Fruit fly (Drosophila melanogaster): ENCODE measurements around the gene trc.

trc gene

dm6 chr3L:19845047-19845906, 11.2 kb upstream of the trc start, which contains the start of gene Papss (continued):
- TF ChIP-seq run (tag; optimal IDR thresholded peaks at IDR 0.05) (no peak), Deaf1 (tag; optimal IDR thresholded peaks at IDR 0.05) (no peak), bbx (GFP tag; IDR thresholded peaks at IDR 0.05; ENCODE audit: partially characterized antibody) (peak; percentile 88), CG7556 (GFP tag; optimal IDR thresholded peaks at IDR 0.05) (peak; percentile 36), ash1 (GFP tag; optimal IDR thresholded peaks at IDR 0.05) (peak; percentile 47), PHDP (tag; optimal IDR thresholded peaks at IDR 0.05) (peak; percentile 25), Myb (GFP tag; optimal IDR thresholded peaks at IDR 0.05) (no peak), schlank (tag; optimal IDR thresholded peaks at IDR 0.05) (peak; percentile 73), nmo (GFP tag; optimal IDR thresholded peaks at IDR 0.05) (peak; percentile 41), CG12104 (GFP tag; optimal IDR thresholded peaks at IDR 0.05) (peak; percentile 9), slp2 (GFP tag; optimal IDR thresholded peaks at IDR 0.05) (no peak), trh (GFP tag; optimal IDR thresholded peaks at IDR 0.05) (no peak), CG31388 (GFP tag; optimal IDR thresholded peaks at IDR 0.05) (no peak), CG12299 (tag; optimal IDR thresholded peaks at IDR 0.05) (no peak), CG14860 (GFP tag; IDR thresholded peaks at IDR 0.05; ENCODE audit: partially characterized antibody) (peak; percentile 32; the same call in 1 of the 3 replicates), CG30020 (tag; optimal IDR thresholded peaks at IDR 0.05) (peak; percentile 53), dati (GFP tag; IDR thresholded peaks at IDR 0.05) (no peak), dmrt11E (tag; optimal IDR thresholded peaks at IDR 0.05) (peak; percentile 19), MBD-R2 (GFP tag; IDR thresholded peaks at IDR 0.05) (peak; percentile 97), Xrp1 (GFP tag; IDR thresholded peaks at IDR 0.05) (peak; percentile 58), dm (GFP tag; optimal IDR thresholded peaks at IDR 0.05) (no peak), sd (tag; optimal IDR thresholded peaks at IDR 0.05) (peak; percentile 31), CG30431 (GFP tag; optimal IDR thresholded peaks at IDR 0.05) (no peak), kay (GFP tag; optimal IDR thresholded peaks at IDR 0.05) (no peak), en (GFP tag; optimal IDR thresholded peaks at IDR 0.05) (no peak), MTF-1 (GFP tag; optimal IDR thresholded peaks at IDR 0.05; ENCODE audit: borderline replicate concordance) (no peak), al (GFP tag; IDR thresholded peaks at IDR 0.05) (no peak), her (GFP tag; optimal IDR thresholded peaks at IDR 0.05) (peak; percentile 23), CG4707 (GFP tag; optimal IDR thresholded peaks at IDR 0.05) (peak; percentile 41), tap (tag; optimal IDR thresholded peaks at IDR 0.05) (no peak), pros (GFP tag; optimal IDR thresholded peaks at IDR 0.05) (no peak), ttk (GFP tag; IDR thresholded peaks at IDR 0.05) (no peak), wor (GFP tag; IDR thresholded peaks at IDR 0.05) (no peak), sisA (GFP tag; IDR thresholded peaks at IDR 0.05) (no peak), CG3065 (GFP tag; optimal IDR thresholded peaks at IDR 0.05) (no peak), CG9817 (tag; optimal IDR thresholded peaks at IDR 0.05) (no peak), stwl (tag; optimal IDR thresholded peaks at IDR 0.05) (no peak), lbe (GFP tag; optimal IDR thresholded peaks at IDR 0.05) (no peak), CG10462 (GFP tag; optimal IDR thresholded peaks at IDR 0.05) (no peak), slbo (GFP tag; IDR thresholded peaks at IDR 0.05) (peak; percentile 75), CG6254 (GFP tag; optimal IDR thresholded peaks at IDR 0.05) (peak; percentile 3), CG3726 (GFP tag; IDR thresholded peaks at IDR 0.05) (no peak), Ets65A (GFP tag) (no peak), cato (GFP tag; optimal IDR thresholded peaks at IDR 0.05; ENCODE audit: borderline replicate concordance) (no peak), CG5953 (GFP tag; IDR thresholded peaks at IDR 0.05) (no peak), btn (GFP tag; optimal IDR thresholded peaks at IDR 0.05) (no peak), danr (GFP tag; IDR thresholded peaks at IDR 0.05) (no peak), rib (GFP tag; IDR thresholded peaks at IDR 0.05) (no peak), ase (GFP tag; IDR thresholded peaks at IDR 0.05) (no peak), nerfin-2 (GFP tag; IDR thresholded peaks at IDR 0.05; ENCODE audit: partially characterized antibody) (peak; percentile 56)
